Worm (Caenorhabditis elegans): ENCODE results near the gene K02A6.2.

- TF ChIP-seq nhr-23 (tag; optimal IDR thresholded peaks at IDR 0.05) (no peak), fkh-10 (GFP tag; optimal IDR thresholded peaks at IDR 0.05) (no peak), nhr-237 (tag; optimal IDR thresholded peaks at IDR 0.05) (no peak)
Observed at ce11 chrX:8243116-8243515, 18.3 kb upstream of the K02A6.2 start.

Data from whole organism, L3 larva.